Fruit fly (Drosophila melanogaster) whole organism, adult: ENCODE results near the gene Osi14.

Experiments used
- CG12768 ChIP-seq: fragments of 200-800 bp; sonication (Bioruptor generic); optimal IDR thresholded peaks from 2 replicates; lab custom pipeline; 2017; ENCODE audit warnings: missing biosample characterization, missing genetic modification characterization, mild to moderate bottlenecking, moderate library complexity, missing genetic modification reagents
- bab1 ChIP-seq: fragments of 200-800 bp; sonication (Bioruptor generic); optimal IDR thresholded peaks from 3 replicates; lab custom pipeline; 2019; ENCODE audit warnings: missing biosample characterization, mild to moderate bottlenecking, missing genetic modification characterization, moderate library complexity

- TF ChIP-seq CG12768 (GFP tag; lab: Kevin White, UChicago): no peak
- TF ChIP-seq bab1 (GFP tag; lab: Kevin White, UChicago): no peak
Observed at dm6 chr3R:6311641-6312259, 12.8 kb downstream of the Osi14 start, which contains the start of gene Osi17.
